Fruit fly (Drosophila melanogaster) Kc167 (cell line): ENCODE results near the gene ENGase.

Experiments used
- Myc ChIP-seq: fragments of >200 bp; optimal IDR thresholded peaks from 2 replicates; lab custom pipeline; 2017; ENCODE audit warnings: missing external identifiers
- Sin3A ChIP-seq: fragments of >200 bp; optimal IDR thresholded peaks from 2 replicates; lab custom pipeline; 2018; ENCODE audit warnings: missing external identifiers
- h ChIP-seq: fragments of >200 bp; optimal IDR thresholded peaks from 3 replicates; lab custom pipeline; 2018; ENCODE audit warnings: missing external identifiers
- insv ChIP-seq: fragments of >200 bp; optimal IDR thresholded peaks from 3 replicates; lab custom pipeline; 2018; ENCODE audit warnings: missing external identifiers
- psq ChIP-seq: fragments of >200 bp; optimal IDR thresholded peaks from 2 replicates; lab custom pipeline; 2017; ENCODE audit warnings: missing external identifiers
- ttk ChIP-seq: sonication (Bioruptor generic); optimal IDR thresholded peaks from 2 replicates; lab custom pipeline; 2017; ENCODE audit warnings: missing external identifiers

- TF ChIP-seq ttk (lab: Kevin White, UChicago) (no peak), psq (lab: Kevin White, UChicago) (no peak), Myc (lab: Kevin White, UChicago) (no peak), Sin3A (lab: Kevin White, UChicago) (no peak), insv (lab: Kevin White, UChicago) (no peak), h (lab: Kevin White, UChicago) (no peak)
Measured at dm6 chrX:17448674-17449073, 25.3 kb downstream of the ENGase start, which contains the start of gene p-cup.
